Fruit fly (Drosophila melanogaster): ENCODE data around the gene Cp15.

Gene Cp15

DNA sequence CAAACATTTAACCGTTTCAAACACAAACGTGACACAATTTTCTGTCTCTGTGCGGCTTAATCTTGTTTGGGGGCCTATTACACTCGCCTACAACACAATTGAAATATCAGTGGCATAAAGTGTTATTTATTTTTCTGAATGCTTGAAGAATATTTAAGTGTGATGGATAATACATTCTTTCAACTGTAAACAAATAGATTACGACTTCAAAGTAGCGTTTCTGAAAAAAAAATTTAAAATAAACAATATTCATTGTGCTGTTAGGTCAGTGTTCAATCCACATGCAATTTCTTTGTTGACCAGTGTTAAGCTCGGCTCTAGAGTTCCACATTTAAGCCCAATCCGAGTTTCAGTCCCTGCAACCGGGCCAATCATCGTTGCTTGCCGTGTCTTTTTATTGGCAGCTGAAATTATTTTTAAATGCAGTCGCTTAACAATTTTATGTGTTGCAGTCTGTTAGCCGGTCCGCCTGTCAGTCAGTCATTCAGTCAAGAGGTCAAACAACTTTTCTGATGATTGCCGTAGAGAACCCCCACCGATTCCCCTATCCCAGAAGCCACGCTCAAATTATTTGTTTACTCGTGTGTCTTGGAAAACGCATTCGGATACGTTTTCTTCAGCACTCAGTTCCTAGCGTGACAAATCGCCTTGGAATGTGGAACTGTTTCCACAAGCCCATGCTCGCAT lies 44.9 kb downstream of the Cp15 start (continued):
- TF ChIP-seq CG11723 (GFP tag; optimal IDR thresholded peaks at IDR 0.05) (peak; percentile 63), Fer2 (tag; optimal IDR thresholded peaks at IDR 0.05) (peak; percentile 26), CG10979 (tag; optimal IDR thresholded peaks at IDR 0.05) (peak; percentile 85), ara (GFP tag; IDR thresholded peaks at IDR 0.05) (peak; percentile 62; the same call in 1 of the 2 replicates), Hmx (GFP tag; optimal IDR thresholded peaks at IDR 0.05) (no peak), cato (GFP tag; optimal IDR thresholded peaks at IDR 0.05; ENCODE audit: borderline replicate concordance) (peak; percentile 60), NFAT (GFP tag; IDR thresholded peaks at IDR 0.05) (no peak), Adf1 (GFP tag; IDR thresholded peaks at IDR 0.05) (no peak), nerfin-2 (GFP tag; IDR thresholded peaks at IDR 0.05; ENCODE audit: partially characterized antibody) (no peak), run (tag; optimal IDR thresholded peaks at IDR 0.05) (peak; percentile 57), scrt (GFP tag; optimal IDR thresholded peaks at IDR 0.05) (peak; percentile 34), CG1529 (GFP tag; optimal IDR thresholded peaks at IDR 0.05) (peak; percentile 76), her (GFP tag; optimal IDR thresholded peaks at IDR 0.05) (no peak), HLH3B (GFP tag; IDR thresholded peaks at IDR 0.05) (peak; percentile 62), CG10543 (GFP tag; optimal IDR thresholded peaks at IDR 0.05) (peak; percentile 14), prd (optimal IDR thresholded peaks at IDR 0.05) (no peak), prd (GFP tag; IDR thresholded peaks at IDR 0.05) (peak; percentile 73), psq (GFP tag; optimal IDR thresholded peaks at IDR 0.05) (no peak), CG32772 (GFP tag; IDR thresholded peaks at IDR 0.05) (peak; percentile 53), vvl (GFP tag; IDR thresholded peaks at IDR 0.05) (peak; percentile 85), Stat92E (GFP tag; optimal IDR thresholded peaks at IDR 0.05) (peak in 1 of 3 experiments; percentile 6), sqz (GFP tag; optimal IDR thresholded peaks at IDR 0.05) (peak; percentile 57), CG17385 (GFP tag; optimal IDR thresholded peaks at IDR 0.05) (peak; percentile 71), Dek (tag; optimal IDR thresholded peaks at IDR 0.05) (peak; percentile 27), HmgD (GFP tag; optimal IDR thresholded peaks at IDR 0.05) (no peak), nau (GFP tag; optimal IDR thresholded peaks at IDR 0.05) (peak; percentile 43), CG13775 (GFP tag; optimal IDR thresholded peaks at IDR 0.05) (peak; percentile 57), Camta (GFP tag; optimal IDR thresholded peaks at IDR 0.05) (peak; percentile 8), CG18011 (GFP tag; optimal IDR thresholded peaks at IDR 0.05) (peak; percentile 2), CG18262 (tag; optimal IDR thresholded peaks at IDR 0.05) (peak; percentile 86), gce (GFP tag; IDR thresholded peaks at IDR 0.05) (0 out of 3 replicates have a peak, but pooled peaks have one; percentile 33), en (GFP tag; optimal IDR thresholded peaks at IDR 0.05) (peak; percentile 58), Hand (GFP tag; optimal IDR thresholded peaks at IDR 0.05) (no peak), CG30403 (GFP tag; optimal IDR thresholded peaks at IDR 0.05) (peak; percentile 71), crc (GFP tag; optimal IDR thresholded peaks at IDR 0.05) (no peak), HLH54F (GFP tag; optimal IDR thresholded peaks at IDR 0.05) (no peak), CrebB (tag; optimal IDR thresholded peaks at IDR 0.05) (peak; percentile 62), CG11093 (GFP tag; IDR thresholded peaks at IDR 0.05) (0 out of 3 replicates have a peak, but pooled peaks have one; percentile 26), CG11696 (GFP tag; IDR thresholded peaks at IDR 0.05) (no peak), Mrtf (GFP tag; IDR thresholded peaks at IDR 0.05) (peak; percentile 53; the same call in 2 of the 3 replicates), CG10654 (GFP tag; optimal IDR thresholded peaks at IDR 0.05) (peak; percentile 51), CG12236 (GFP tag; optimal IDR thresholded peaks at IDR 0.05) (peak; percentile 66), CG13296 (GFP tag; optimal IDR thresholded peaks at IDR 0.05) (peak; percentile 25), Ets65A (GFP tag) (no peak), nerfin-1 (tag; optimal IDR thresholded peaks at IDR 0.05) (peak; percentile 72), CG9817 (tag; optimal IDR thresholded peaks at IDR 0.05) (peak; percentile 39), Deaf1 (tag; optimal IDR thresholded peaks at IDR 0.05) (peak; percentile 2), Xrp1 (GFP tag; IDR thresholded peaks at IDR 0.05) (peak; percentile 88), mirr (GFP tag; optimal IDR thresholded peaks at IDR 0.05) (no peak), Mes4 (GFP tag; optimal IDR thresholded peaks at IDR 0.05) (peak; percentile 66)

Data from whole organism, embryonic.